Fruit fly (Drosophila melanogaster): ENCODE measurements around the gene CG31626.
A peak's percentile ranks its signal among the peaks of the same experiment; 100 is the strongest.

Gene CG31626

dm6 chr2L:21237048-21237747, 665 bp upstream of the CG31626 start, which contains the start of gene Hr39 (continued):
- TF ChIP-seq C15 (GFP tag; IDR thresholded peaks at IDR 0.05) (no peak), dmrt11E (tag; optimal IDR thresholded peaks at IDR 0.05) (no peak), Dref (GFP tag; IDR thresholded peaks at IDR 0.05) (no peak), chm (GFP tag; IDR thresholded peaks at IDR 0.05) (no peak), Med (GFP tag) (peak; percentile 89), otp (GFP tag; IDR thresholded peaks at IDR 0.05) (no peak), zen (tag; optimal IDR thresholded peaks at IDR 0.05) (peak; percentile 74), Bteb2 (GFP tag; optimal IDR thresholded peaks at IDR 0.05) (peak; percentile 13), CG31365 (tag; optimal IDR thresholded peaks at IDR 0.05) (no peak), luna (GFP tag; optimal IDR thresholded peaks at IDR 0.05) (peak; percentile 30), CG14014 (GFP tag; IDR thresholded peaks at IDR 0.05) (no peak), CG8388 (GFP tag; optimal IDR thresholded peaks at IDR 0.05) (no peak), CG42726 (GFP tag; IDR thresholded peaks at IDR 0.05; ENCODE audit: partially characterized antibody) (no peak), nom (GFP tag; optimal IDR thresholded peaks at IDR 0.05) (no peak), CG17568 (GFP tag; optimal IDR thresholded peaks at IDR 0.05) (peak; percentile 42), CG13287 (GFP tag; IDR thresholded peaks at IDR 0.05; ENCODE audit: partially characterized antibody) (no peak), caup (GFP tag; optimal IDR thresholded peaks at IDR 0.05; ENCODE audit: severe bottlenecking) (peak; percentile 34), sc (optimal IDR thresholded peaks at IDR 0.05) (no peak), sc (GFP tag; optimal IDR thresholded peaks at IDR 0.05) (no peak), gem (tag; optimal IDR thresholded peaks at IDR 0.05) (peak; percentile 1), Dad (GFP tag; optimal IDR thresholded peaks at IDR 0.05) (peak; percentile 40), CG5180 (GFP tag; optimal IDR thresholded peaks at IDR 0.05) (no peak), Trl (optimal IDR thresholded peaks at IDR 0.05) (no peak), Trl (GFP tag; optimal IDR thresholded peaks at IDR 0.05) (no peak), hth (optimal IDR thresholded peaks at IDR 0.05) (no peak), lab (GFP tag; optimal IDR thresholded peaks at IDR 0.05) (peak; percentile 30), CG1024 (GFP tag; IDR thresholded peaks at IDR 0.05) (no peak), ash1 (GFP tag; optimal IDR thresholded peaks at IDR 0.05) (no peak), cad (GFP tag; optimal IDR thresholded peaks at IDR 0.05) (no peak), CG32772 (GFP tag; IDR thresholded peaks at IDR 0.05) (no peak), HLH54F (GFP tag; optimal IDR thresholded peaks at IDR 0.05) (peak; percentile 29), Hmr (GFP tag; optimal IDR thresholded peaks at IDR 0.05) (peak; percentile 50), unc-4 (GFP tag; IDR thresholded peaks at IDR 0.05; ENCODE audit: partially characterized antibody) (no peak), sr (GFP tag; IDR thresholded peaks at IDR 0.05) (no peak), CG12942 (GFP tag; optimal IDR thresholded peaks at IDR 0.05) (peak; percentile 12), CG4854 (GFP tag; optimal IDR thresholded peaks at IDR 0.05) (no peak), CG6175 (GFP tag; IDR thresholded peaks at IDR 0.05) (no peak), nau (GFP tag; optimal IDR thresholded peaks at IDR 0.05) (peak; percentile 8), Rx (GFP tag; IDR thresholded peaks at IDR 0.05) (no peak), Camta (GFP tag; optimal IDR thresholded peaks at IDR 0.05) (peak; percentile 17), Bgb (GFP tag; IDR thresholded peaks at IDR 0.05; ENCODE audit: partially characterized antibody) (no peak), CG17912 (GFP tag; optimal IDR thresholded peaks at IDR 0.05) (no peak), gcm (GFP tag; optimal IDR thresholded peaks at IDR 0.05) (peak; percentile 44), Fer3 (tag; optimal IDR thresholded peaks at IDR 0.05) (no peak), Pdp1 (GFP tag; optimal IDR thresholded peaks at IDR 0.05) (peak in 1 of 2 experiments; percentile 85), p53 (GFP tag; optimal IDR thresholded peaks at IDR 0.05) (no peak), Hr78 (GFP tag; optimal IDR thresholded peaks at IDR 0.05) (peak in 1 of 2 experiments; percentile 99), CG17359 (tag; optimal IDR thresholded peaks at IDR 0.05) (no peak), Dll (GFP tag; IDR thresholded peaks at IDR 0.05; ENCODE audit: partially characterized antibody) (no peak), CG14050 (GFP tag; IDR thresholded peaks at IDR 0.05) (no peak)

Data from whole organism, embryonic.